Worm (Caenorhabditis elegans) whole organism, L2 larva: ENCODE results near the gene arx-2.

Experiments used
- aly-2 ChIP-seq: fragments of 150-350 bp; optimal IDR thresholded peaks from 2 replicates; lab custom pipeline; 2014; ENCODE audit warnings: missing biosample characterization, missing genetic modification characterization
- egl-27 ChIP-seq: sonication (generic microtip); optimal IDR thresholded peaks from 3 replicates; lab custom pipeline; 2017; ENCODE audit warnings: missing biosample characterization, missing genetic modification reagents, missing genetic modification characterization
- lin-13 ChIP-seq: fragments of 150-350 bp; optimal IDR thresholded peaks from 2 replicates; lab custom pipeline; 2014; ENCODE audit warnings: missing biosample characterization, missing genetic modification reagents, missing genetic modification characterization
- lsy-2 ChIP-seq, 2 experiments: fragments of 150-350 bp in 1 of 2; sonication (generic microtip) in 1 of 2; optimal IDR thresholded peaks; 2 replicates each; lab custom pipeline; 2014 to 2017; ENCODE audit warnings: missing biosample characterization in 2 of 2, missing genetic modification characterization in 2 of 2
- nhr-237 ChIP-seq: fragments of 150-350 bp; optimal IDR thresholded peaks from 2 replicates; lab custom pipeline; 2014; ENCODE audit warnings: missing biosample characterization, missing genetic modification characterization
- snpc-4 ChIP-seq: fragments of 150-350 bp; optimal IDR thresholded peaks from 2 replicates; lab custom pipeline; 2014; ENCODE audit warnings: missing biosample characterization, missing genetic modification characterization

DNA sequence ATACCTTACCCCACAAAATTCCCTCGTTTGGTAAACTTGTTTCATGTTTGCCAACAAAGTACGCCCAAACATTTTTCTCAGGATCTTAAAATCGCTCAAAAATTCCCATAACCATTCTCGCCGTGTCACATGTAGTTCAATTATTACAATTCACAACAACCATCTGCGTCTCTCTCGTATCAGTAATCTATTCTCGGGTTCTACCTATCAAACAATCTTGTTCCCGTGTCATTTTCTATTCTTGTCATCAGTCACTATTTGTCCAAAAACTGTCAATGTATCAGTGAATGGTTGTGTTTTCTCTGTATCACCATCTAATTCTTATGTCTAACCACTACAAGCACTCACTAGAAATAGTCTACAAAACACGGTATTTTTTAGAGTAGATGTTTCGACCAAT is 33.0 kb upstream of the arx-2 start:
- TF ChIP-seq aly-2 (no peak), lsy-2 (tag; optimal IDR thresholded peaks at IDR 0.05; lab: Kevin White, UChicago) (no peak), nhr-237 (tag; lab: Kevin White, UChicago) (no peak), lin-13 (GFP tag; lab: Kevin White, UChicago) (no peak), egl-27 (no peak), snpc-4 (tag; lab: Kevin White, UChicago) (no peak)
